Worm (Caenorhabditis elegans) whole organism, early embryonic: ENCODE data around the gene ttr-52.

Experiments used
- B0310.2 ChIP-seq: sonication (generic microtip); optimal IDR thresholded peaks from 2 replicates; lab custom pipeline; 2016; ENCODE audit warnings: mild to moderate bottlenecking, missing genetic modification characterization, missing compliant biosample characterization
- F13C5.2 ChIP-seq: sonication (generic microtip); optimal IDR thresholded peaks from 2 replicates; lab custom pipeline; 2017; ENCODE audit warnings: mild to moderate bottlenecking, missing genetic modification characterization, inconsistent platforms, missing compliant biosample characterization
- aly-1 ChIP-seq: sonication (generic microtip); optimal IDR thresholded peaks from 2 replicates; lab custom pipeline; 2016; ENCODE audit warnings: missing genetic modification characterization, missing compliant biosample characterization
- ama-1 ChIP-seq: fragments of 150-350 bp; optimal IDR thresholded peaks from 2 replicates; lab custom pipeline; 2014
- ceh-13 ChIP-seq: fragments of 200-800 bp; sonication (Bioruptor generic); optimal IDR thresholded peaks from 2 replicates; lab custom pipeline; 2018; ENCODE audit warnings: mild to moderate bottlenecking, missing genetic modification characterization, missing compliant biosample characterization
- ceh-36 ChIP-seq: sonication (generic microtip); optimal IDR thresholded peaks from 2 replicates; lab custom pipeline; 2016; ENCODE audit warnings: missing genetic modification characterization, inconsistent platforms, missing compliant biosample characterization
- ets-7 ChIP-seq: sonication (generic microtip); optimal IDR thresholded peaks from 2 replicates; lab custom pipeline; 2016; ENCODE audit warnings: missing genotype, missing genetic modification characterization, missing compliant biosample characterization
- flt-1 ChIP-seq: fragments of 200-800 bp; sonication (Bioruptor generic); IDR thresholded peaks from 2 replicates; pipeline ENCODE4 v1.3.6; 2022; ENCODE audit warnings: missing genetic modification characterization, missing compliant biosample characterization
- hmbx-1 ChIP-seq: sonication (generic microtip); optimal IDR thresholded peaks from 2 replicates; lab custom pipeline; 2016; ENCODE audit warnings: mild to moderate bottlenecking, missing genetic modification characterization, missing compliant biosample characterization
- hmg-4 ChIP-seq: fragments of 200-800 bp; sonication (Bioruptor generic); optimal IDR thresholded peaks from 2 replicates; lab custom pipeline; 2018; ENCODE audit warnings: mild to moderate bottlenecking, missing genetic modification characterization, missing compliant biosample characterization
- hnd-1 ChIP-seq: sonication (generic microtip); optimal IDR thresholded peaks from 2 replicates; lab custom pipeline; 2016; ENCODE audit warnings: missing genetic modification characterization, missing compliant biosample characterization
- pes-1 ChIP-seq: fragments of 200-800 bp; sonication (Bioruptor generic); IDR thresholded peaks from 2 replicates; pipeline ENCODE4 v1.3.6; 2022; ENCODE audit warnings: missing genetic modification reagents, missing genetic modification characterization, missing compliant biosample characterization
- scrt-1 ChIP-seq: fragments of 200-800 bp; sonication (Bioruptor generic); IDR thresholded peaks from 2 replicates; pipeline ENCODE4 v1.3.6; 2022; ENCODE audit warnings: missing genetic modification characterization, missing compliant biosample characterization
- sea-1 ChIP-seq: fragments of 200-800 bp; sonication (Bioruptor generic); conservative IDR thresholded peaks from 2 replicates; pipeline ENCODE4 v1.3.6; 2022; ENCODE audit warnings: missing genetic modification characterization, missing compliant biosample characterization
- tbx-11 ChIP-seq: fragments of 200-800 bp; sonication (Bioruptor generic); IDR thresholded peaks from 2 replicates; pipeline ENCODE4 v1.3.6; 2022; ENCODE audit warnings: missing genetic modification characterization, missing compliant biosample characterization
- tbx-37 ChIP-seq: fragments of 200-800 bp; sonication (Bioruptor generic); conservative IDR thresholded peaks from 2 replicates; pipeline ENCODE4 v1.3.6; 2022; ENCODE audit warnings: missing genetic modification reagents, missing genetic modification characterization, missing compliant biosample characterization
- tra-4 ChIP-seq: sonication (generic microtip); optimal IDR thresholded peaks from 2 replicates; lab custom pipeline; 2017; ENCODE audit warnings: missing genetic modification characterization, missing compliant biosample characterization

The ttr-52 gene

ce11 chrIII:13381684-13382083, 22.8 kb upstream of the ttr-52 start:
- TF ChIP-seq hnd-1 (tag; lab: Kevin White, UChicago) (no peak), hmg-4 (GFP tag; lab: Kevin White, UChicago) (no peak)

- TF ChIP-seq ceh-36 (no peak), ceh-13 (GFP tag; lab: Kevin White, UChicago) (no peak), hmg-4 (GFP tag; lab: Kevin White, UChicago) (no peak), tbx-11 (GFP tag; lab: Robert Waterston, UW) (no peak), tra-4 (tag; lab: Kevin White, UChicago) (no peak), hmbx-1 (no peak), tbx-37 (GFP tag; lab: Robert Waterston, UW) (no peak), B0310.2 (tag; lab: Kevin White, UChicago) (no peak), pes-1 (no peak), F13C5.2 (no peak), ets-7 (tag; lab: Kevin White, UChicago) (no peak), sea-1 (GFP tag; lab: Robert Waterston, UW) (no peak), scrt-1 (GFP tag; lab: Robert Waterston, UW) (no peak), hnd-1 (tag; lab: Kevin White, UChicago) (no peak), flt-1 (GFP tag; lab: Robert Waterston, UW) (no peak), aly-1 (tag; lab: Kevin White, UChicago) (no peak), ama-1 (no peak)
Observed at ce11 chrIII:13383159-13383558, 21.4 kb upstream of the ttr-52 start.

ce11 chrIII:13385850-13386249, 18.7 kb upstream of the ttr-52 start, which contains the start of gene T03F6.4:
Gene T03F6.4 (plus strand): TSS chrIII:13386150.
- TF ChIP-seq B0310.2 (tag; lab: Kevin White, UChicago), result no peak
- TF ChIP-seq aly-1 (tag; lab: Kevin White, UChicago), result no peak
- no peak for TF ChIP-seq pes-1
- TF ChIP-seq ama-1, result no peak
- TF ChIP-seq F13C5.2, result no peak
- TF ChIP-seq tbx-11 (GFP tag; lab: Robert Waterston, UW), result no peak

ce11 chrIII:13388621-13389020, 15.9 kb upstream of the ttr-52 start:
- TF ChIP-seq hmbx-1 (no peak), tra-4 (tag; lab: Kevin White, UChicago) (no peak), ets-7 (tag; lab: Kevin White, UChicago) (no peak), flt-1 (GFP tag; lab: Robert Waterston, UW) (no peak), scrt-1 (GFP tag; lab: Robert Waterston, UW) (no peak), ceh-13 (GFP tag; lab: Kevin White, UChicago) (no peak), hnd-1 (tag; lab: Kevin White, UChicago) (no peak), tbx-11 (GFP tag; lab: Robert Waterston, UW) (no peak), aly-1 (tag; lab: Kevin White, UChicago) (no peak), tbx-37 (GFP tag; lab: Robert Waterston, UW) (no peak)

- TF ChIP-seq F13C5.2 (no peak), B0310.2 (tag; lab: Kevin White, UChicago) (no peak), sea-1 (GFP tag; lab: Robert Waterston, UW) (no peak), ama-1 (no peak), hmg-4 (GFP tag; lab: Kevin White, UChicago) (no peak), ceh-36 (no peak), tra-4 (tag; lab: Kevin White, UChicago) (no peak), aly-1 (tag; lab: Kevin White, UChicago) (no peak)
Observed at ce11 chrIII:13389078-13389477, 15.4 kb upstream of the ttr-52 start, which contains the start of gene T03F6.3. Gene T03F6.3 (plus strand): TSS chrIII:13389395.

ce11 chrIII:13390789-13391188, 13.7 kb upstream of the ttr-52 start:
- TF ChIP-seq ceh-13 (GFP tag; lab: Kevin White, UChicago) (no peak), ceh-36 (no peak), pes-1 (no peak), hmg-4 (GFP tag; lab: Kevin White, UChicago) (no peak), ama-1 (no peak), sea-1 (GFP tag; lab: Robert Waterston, UW) (no peak), tbx-11 (GFP tag; lab: Robert Waterston, UW) (no peak), hmbx-1 (no peak), scrt-1 (GFP tag; lab: Robert Waterston, UW) (no peak), flt-1 (GFP tag; lab: Robert Waterston, UW) (no peak), F13C5.2 (no peak), ets-7 (tag; lab: Kevin White, UChicago) (no peak), B0310.2 (tag; lab: Kevin White, UChicago) (no peak), tbx-37 (GFP tag; lab: Robert Waterston, UW) (no peak), tra-4 (tag; lab: Kevin White, UChicago) (no peak), aly-1 (tag; lab: Kevin White, UChicago) (no peak), hnd-1 (tag; lab: Kevin White, UChicago) (no peak)

- TF ChIP-seq sea-1 (GFP tag; lab: Robert Waterston, UW) (no peak), hmg-4 (GFP tag; lab: Kevin White, UChicago) (no peak), pes-1 (no peak), aly-1 (tag; lab: Kevin White, UChicago) (no peak), ama-1 (no peak), hnd-1 (tag; lab: Kevin White, UChicago) (no peak), flt-1 (GFP tag; lab: Robert Waterston, UW) (no peak), tra-4 (tag; lab: Kevin White, UChicago) (no peak)
Observed at ce11 chrIII:13393239-13393638, 11.3 kb upstream of the ttr-52 start, which contains the start of gene dnj-17. Gene dnj-17 (minus strand): TSS chrIII:13393339.

ce11 chrIII:13393647-13394046, 10.9 kb upstream of the ttr-52 start, which contains the start of gene qdpr-1:
Gene qdpr-1 (plus strand): TSS chrIII:13393910.
- TF ChIP-seq tbx-37 (GFP tag; lab: Robert Waterston, UW) (no peak), scrt-1 (GFP tag; lab: Robert Waterston, UW) (no peak), aly-1 (tag; lab: Kevin White, UChicago) (no peak), hmbx-1 (no peak), F13C5.2 (no peak), ama-1 (no peak), hnd-1 (tag; lab: Kevin White, UChicago) (no peak), sea-1 (GFP tag; lab: Robert Waterston, UW) (no peak), ceh-13 (GFP tag; lab: Kevin White, UChicago) (no peak), hmg-4 (GFP tag; lab: Kevin White, UChicago) (no peak), tra-4 (tag; lab: Kevin White, UChicago) (no peak), pes-1 (no peak), ceh-36 (no peak), B0310.2 (tag; lab: Kevin White, UChicago) (no peak), ets-7 (tag; lab: Kevin White, UChicago) (no peak), tbx-11 (GFP tag; lab: Robert Waterston, UW) (no peak), flt-1 (GFP tag; lab: Robert Waterston, UW) (no peak)
